Fruit fly (Drosophila melanogaster): Measurements from ENCODE around the gene CG42367.

The CG42367 gene

DNA sequence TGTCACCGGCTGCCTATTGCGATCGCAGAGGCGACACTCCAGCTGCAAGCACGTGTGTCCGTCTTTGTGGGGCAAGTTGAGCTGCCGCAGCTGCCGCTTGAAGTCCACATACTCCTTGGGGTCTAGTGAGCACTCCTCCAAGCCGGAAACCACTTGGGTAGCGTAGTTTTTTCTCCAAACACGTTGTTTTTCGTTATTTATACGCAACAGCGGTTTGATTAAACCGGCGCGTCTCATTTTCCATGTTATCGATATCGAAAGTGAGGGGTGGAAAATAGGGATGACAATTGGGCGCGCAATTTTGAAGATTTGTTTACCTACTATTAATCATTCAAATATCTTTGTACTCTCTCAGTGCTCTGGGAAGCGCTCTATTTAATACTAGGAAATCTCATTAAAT lies 37.2 kb upstream of the CG42367 start, which contains the start of gene mtDNA-helicase (continued):
- TF ChIP-seq hth (optimal IDR thresholded peaks at IDR 0.05): no peak
- peak; percentile 52 for TF ChIP-seq MESR4 (GFP tag; optimal IDR thresholded peaks at IDR 0.05)
- peak; percentile 65 for TF ChIP-seq CG13287 (GFP tag; IDR thresholded peaks at IDR 0.05; ENCODE audit: partially characterized antibody)
- TF ChIP-seq CG34224 (GFP tag; IDR thresholded peaks at IDR 0.05; ENCODE audit: partially characterized antibody): peak; percentile 54; the same call in 2 of the 3 replicates
- TF ChIP-seq CG16779 (GFP tag; IDR thresholded peaks at IDR 0.05): no peak
- TF ChIP-seq bowl (GFP tag; IDR thresholded peaks at IDR 0.05): no peak
- peak; percentile 31 for TF ChIP-seq CG17186 (GFP tag; optimal IDR thresholded peaks at IDR 0.05)
- peak; percentile 91 for TF ChIP-seq E2f2 (GFP tag; IDR thresholded peaks at IDR 0.05)
- TF ChIP-seq oc (tag; optimal IDR thresholded peaks at IDR 0.05): no peak
- TF ChIP-seq CG11093 (GFP tag; IDR thresholded peaks at IDR 0.05): no peak
- TF ChIP-seq Rfx (GFP tag; IDR thresholded peaks at IDR 0.05): no peak
- no peak for TF ChIP-seq C15 (GFP tag; IDR thresholded peaks at IDR 0.05)
- peak; percentile 0 for TF ChIP-seq CG2120 (GFP tag; optimal IDR thresholded peaks at IDR 0.05)
- TF ChIP-seq ato (GFP tag; IDR thresholded peaks at IDR 0.05; ENCODE audit: partially characterized antibody): no peak
- 0 out of 3 replicates have a peak, but pooled peaks have one; percentile 41 for TF ChIP-seq vnd (GFP tag; IDR thresholded peaks at IDR 0.05; ENCODE audit: partially characterized antibody)
- TF ChIP-seq fd102C (GFP tag; optimal IDR thresholded peaks at IDR 0.05): no peak
- TF ChIP-seq crp (GFP tag; optimal IDR thresholded peaks at IDR 0.05): peak in 1 of 2 experiments; percentile 34
- no peak for TF ChIP-seq hkb (optimal IDR thresholded peaks at IDR 0.05)
- peak; percentile 35; the same call in 1 of the 2 replicates for TF ChIP-seq hkb (GFP tag; IDR thresholded peaks at IDR 0.05)
- TF ChIP-seq bigmax (GFP tag; optimal IDR thresholded peaks at IDR 0.05): no peak
- TF ChIP-seq amos (GFP tag; IDR thresholded peaks at IDR 0.05; ENCODE audit: partially characterized antibody): peak; percentile 33; the same call in 1 of the 2 replicates
- TF ChIP-seq Bteb2 (GFP tag; optimal IDR thresholded peaks at IDR 0.05): no peak
- TF ChIP-seq CG1603 (tag; optimal IDR thresholded peaks at IDR 0.05): peak; percentile 37
- peak; percentile 41; the same call in 2 of the 3 replicates for TF ChIP-seq knrl (GFP tag; IDR thresholded peaks at IDR 0.05; ENCODE audit: partially characterized antibody)
- no peak for TF ChIP-seq CG30403 (GFP tag; optimal IDR thresholded peaks at IDR 0.05)
- TF ChIP-seq Opbp (GFP tag; IDR thresholded peaks at IDR 0.05; ENCODE audit: partially characterized antibody): peak; percentile 57; the same call in 1 of the 3 replicates
- no peak for TF ChIP-seq lola (GFP tag; optimal IDR thresholded peaks at IDR 0.05)
- TF ChIP-seq CG8281 (tag; optimal IDR thresholded peaks at IDR 0.05): no peak
- peak; percentile 1 for TF ChIP-seq gfzf (GFP tag; optimal IDR thresholded peaks at IDR 0.05)
- peak; percentile 59 for TF ChIP-seq HLH4C (GFP tag; IDR thresholded peaks at IDR 0.05; ENCODE audit: partially characterized antibody)

DNA sequence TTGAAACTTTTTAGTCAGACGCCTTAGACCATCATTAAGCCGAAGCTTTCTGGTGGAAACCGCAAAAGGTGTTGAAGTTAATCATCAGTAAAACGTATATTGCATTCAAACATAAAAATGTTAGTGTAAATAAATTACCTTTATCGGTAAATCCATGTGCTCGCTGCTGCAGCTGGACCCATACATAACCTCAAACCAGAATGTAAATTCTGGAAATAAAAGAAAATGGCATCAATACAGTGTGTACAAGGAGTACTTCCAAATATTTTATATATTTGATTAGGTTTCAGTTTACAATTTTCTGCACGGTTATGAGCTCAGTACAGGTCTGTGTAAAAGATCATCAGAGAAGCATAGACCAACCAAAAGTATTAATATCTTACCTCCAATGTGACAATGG lies 36.2 kb upstream of the CG42367 start:
- TF ChIP-seq CG16779 (GFP tag; IDR thresholded peaks at IDR 0.05): 0 out of 2 replicates have a peak, but pooled peaks have one; percentile 22
- peak; percentile 91 for TF ChIP-seq bigmax (GFP tag; optimal IDR thresholded peaks at IDR 0.05)
- no peak for TF ChIP-seq CG2889 (GFP tag; IDR thresholded peaks at IDR 0.05)
- TF ChIP-seq CG31224 (GFP tag; IDR thresholded peaks at IDR 0.05): no peak
- TF ChIP-seq Ets65A (GFP tag): peak; percentile 70

DNA sequence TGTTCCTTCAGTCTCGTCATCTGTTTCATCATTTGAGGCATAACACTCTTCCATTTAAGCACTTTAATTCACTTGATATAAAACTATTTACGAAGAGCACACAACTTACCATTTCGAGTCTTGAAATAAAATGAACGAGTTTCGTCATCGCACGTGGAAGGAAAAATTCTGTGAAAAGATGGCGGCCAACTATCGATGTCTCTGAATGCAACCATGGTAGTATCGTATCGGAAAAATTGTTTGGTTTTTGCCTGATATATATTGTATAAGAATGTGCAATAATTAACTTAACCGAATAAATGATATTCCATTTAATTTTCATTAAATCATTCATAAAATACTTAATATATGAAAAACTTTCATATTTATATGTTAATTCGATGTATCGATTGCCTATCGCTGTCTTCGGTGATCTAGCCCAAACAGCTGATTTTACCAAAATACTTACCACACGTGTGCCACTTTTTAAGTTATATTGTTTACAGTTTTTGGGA lies 35.5 kb upstream of the CG42367 start, which contains the start of gene Bka:
Bka (plus strand) TSS at position 417 of the 494 bp plus-strand sequence.
- TF ChIP-seq CG16815 (GFP tag; optimal IDR thresholded peaks at IDR 0.05) (no peak), CG11695 (GFP tag; IDR thresholded peaks at IDR 0.05) (no peak), CG32767 (GFP tag; IDR thresholded peaks at IDR 0.05) (no peak), ftz-f1 (GFP tag; optimal IDR thresholded peaks at IDR 0.05) (no peak), ems (GFP tag; optimal IDR thresholded peaks at IDR 0.05) (peak; percentile 17), sd (tag; optimal IDR thresholded peaks at IDR 0.05) (peak; percentile 88), CG30020 (tag; optimal IDR thresholded peaks at IDR 0.05) (peak; percentile 83), cwo (GFP tag; optimal IDR thresholded peaks at IDR 0.05) (peak; percentile 54), ro (GFP tag; IDR thresholded peaks at IDR 0.05) (no peak), CG11093 (GFP tag; IDR thresholded peaks at IDR 0.05) (no peak), CG18476 (GFP tag; optimal IDR thresholded peaks at IDR 0.05) (peak; percentile 20), cad (GFP tag; optimal IDR thresholded peaks at IDR 0.05) (no peak), schlank (tag; optimal IDR thresholded peaks at IDR 0.05) (peak; percentile 20), insv (GFP tag; optimal IDR thresholded peaks at IDR 0.05) (peak in 1 of 2 experiments; percentile 50), CG1792 (GFP tag; optimal IDR thresholded peaks at IDR 0.05) (no peak), Ets97D (GFP tag; optimal IDR thresholded peaks at IDR 0.05) (peak; percentile 95), H15 (GFP tag; IDR thresholded peaks at IDR 0.05) (no peak)

Measured in whole organism, embryonic.